Fruit fly (Drosophila melanogaster): ENCODE data around the gene CG32262.

The CG32262 gene

dm6 chr3L:3797681-3798080 lies 12.3 kb downstream of the CG32262 start:
- TF ChIP-seq Ets65A (GFP tag) (peak; percentile 91), CG12769 (tag; optimal IDR thresholded peaks at IDR 0.05) (peak; percentile 18), NfI (GFP tag; optimal IDR thresholded peaks at IDR 0.05) (peak; percentile 18), CG10267 (tag; optimal IDR thresholded peaks at IDR 0.05) (no peak), Oli (tag; optimal IDR thresholded peaks at IDR 0.05) (peak; percentile 6), CG8290 (GFP tag; optimal IDR thresholded peaks at IDR 0.05) (no peak), CG8290 (tag; optimal IDR thresholded peaks at IDR 0.05) (peak in 1 of 2 experiments; percentile 59), Hr51 (GFP tag; optimal IDR thresholded peaks at IDR 0.05) (peak in 1 of 2 experiments; percentile 15), hkb (optimal IDR thresholded peaks at IDR 0.05) (no peak), hkb (GFP tag; IDR thresholded peaks at IDR 0.05) (0 out of 2 replicates have a peak, but pooled peaks have one; percentile 26), Blimp-1 (GFP tag; optimal IDR thresholded peaks at IDR 0.05) (peak; percentile 1), gem (tag; optimal IDR thresholded peaks at IDR 0.05) (peak; percentile 22), CG2120 (GFP tag; optimal IDR thresholded peaks at IDR 0.05) (peak; percentile 26), sob (GFP tag; IDR thresholded peaks at IDR 0.05) (0 out of 2 replicates have a peak, but pooled peaks have one; percentile 24), MBD-R2 (GFP tag; IDR thresholded peaks at IDR 0.05) (no peak), ssp (GFP tag; IDR thresholded peaks at IDR 0.05) (0 out of 2 replicates have a peak, but pooled peaks have one; percentile 4), CG18599 (GFP tag; optimal IDR thresholded peaks at IDR 0.05) (peak; percentile 3), grau (tag; optimal IDR thresholded peaks at IDR 0.05) (peak; percentile 9), Rfx (GFP tag; IDR thresholded peaks at IDR 0.05) (0 out of 2 replicates have a peak, but pooled peaks have one; percentile 12), knrl (GFP tag; IDR thresholded peaks at IDR 0.05; ENCODE audit: partially characterized antibody) (no peak), nom (GFP tag; optimal IDR thresholded peaks at IDR 0.05) (no peak), Med (GFP tag) (peak; percentile 65), Adf1 (GFP tag; IDR thresholded peaks at IDR 0.05) (no peak), bsh (GFP tag; optimal IDR thresholded peaks at IDR 0.05) (peak in 1 of 2 experiments; percentile 11), CG5953 (GFP tag; IDR thresholded peaks at IDR 0.05) (no peak), row (GFP tag; IDR thresholded peaks at IDR 0.05) (0 out of 3 replicates have a peak, but pooled peaks have one; percentile 18), Xrp1 (GFP tag; IDR thresholded peaks at IDR 0.05) (peak; percentile 16; the same call in 1 of the 2 replicates), vvl (GFP tag; IDR thresholded peaks at IDR 0.05) (peak; percentile 45; the same call in 1 of the 2 replicates), Abd-B (GFP tag; optimal IDR thresholded peaks at IDR 0.05) (peak; percentile 9), toy (GFP tag; IDR thresholded peaks at IDR 0.05) (no peak), CG1603 (tag; optimal IDR thresholded peaks at IDR 0.05) (peak; percentile 28), Dref (GFP tag; IDR thresholded peaks at IDR 0.05) (no peak), CG30403 (GFP tag; optimal IDR thresholded peaks at IDR 0.05) (peak; percentile 17), seq (GFP tag; IDR thresholded peaks at IDR 0.05) (0 out of 2 replicates have a peak, but pooled peaks have one; percentile 25), onecut (GFP tag; IDR thresholded peaks at IDR 0.05) (peak; percentile 18; the same call in 1 of the 2 replicates), CG2712 (tag; optimal IDR thresholded peaks at IDR 0.05) (no peak), dpn (GFP tag; optimal IDR thresholded peaks at IDR 0.05) (peak in 1 of 2 experiments; percentile 10), ci (GFP tag; IDR thresholded peaks at IDR 0.05) (0 out of 3 replicates have a peak, but pooled peaks have one; percentile 40), dmrt99B (tag; optimal IDR thresholded peaks at IDR 0.05) (peak; percentile 2), ewg (GFP tag; optimal IDR thresholded peaks at IDR 0.05) (peak; percentile 2), lab (GFP tag; optimal IDR thresholded peaks at IDR 0.05) (peak; percentile 4), Sox102F (GFP tag; optimal IDR thresholded peaks at IDR 0.05) (peak; percentile 37), slp2 (GFP tag; optimal IDR thresholded peaks at IDR 0.05) (no peak), unpg (GFP tag; optimal IDR thresholded peaks at IDR 0.05) (peak; percentile 1), CG2116 (GFP tag; optimal IDR thresholded peaks at IDR 0.05) (no peak), CG2678 (tag; optimal IDR thresholded peaks at IDR 0.05) (peak; percentile 15), PHDP (tag; optimal IDR thresholded peaks at IDR 0.05) (peak; percentile 11), CG11504 (tag; optimal IDR thresholded peaks at IDR 0.05) (peak; percentile 11), Xbp1 (GFP tag; optimal IDR thresholded peaks at IDR 0.05) (peak; percentile 11)
